Worm (Caenorhabditis elegans) whole organism, early embryonic: ENCODE results near the gene C38C10.3.
"Not testable (repeated sequence)": the region's sequence is repeated elsewhere in the genome, so short reads cannot be mapped to it uniquely, and the experiment has no call there.

Experiments
- B0310.2 ChIP-seq: sonication (generic microtip); optimal IDR thresholded peaks from 2 replicates; lab custom pipeline; 2016; ENCODE audit warnings: mild to moderate bottlenecking, missing genetic modification characterization, missing compliant biosample characterization
- F13C5.2 ChIP-seq: sonication (generic microtip); optimal IDR thresholded peaks from 2 replicates; lab custom pipeline; 2017; ENCODE audit warnings: mild to moderate bottlenecking, missing genetic modification characterization, inconsistent platforms, missing compliant biosample characterization
- aly-1 ChIP-seq: sonication (generic microtip); optimal IDR thresholded peaks from 2 replicates; lab custom pipeline; 2016; ENCODE audit warnings: missing genetic modification characterization, missing compliant biosample characterization
- ama-1 ChIP-seq: fragments of 150-350 bp; optimal IDR thresholded peaks from 2 replicates; lab custom pipeline; 2014
- ceh-13 ChIP-seq: fragments of 200-800 bp; sonication (Bioruptor generic); optimal IDR thresholded peaks from 2 replicates; lab custom pipeline; 2018; ENCODE audit warnings: mild to moderate bottlenecking, missing genetic modification characterization, missing compliant biosample characterization
- ceh-36 ChIP-seq: sonication (generic microtip); optimal IDR thresholded peaks from 2 replicates; lab custom pipeline; 2016; ENCODE audit warnings: missing genetic modification characterization, inconsistent platforms, missing compliant biosample characterization
- ets-7 ChIP-seq: sonication (generic microtip); optimal IDR thresholded peaks from 2 replicates; lab custom pipeline; 2016; ENCODE audit warnings: missing genotype, missing genetic modification characterization, missing compliant biosample characterization
- flt-1 ChIP-seq: fragments of 200-800 bp; sonication (Bioruptor generic); IDR thresholded peaks from 2 replicates; pipeline ENCODE4 v1.3.6; 2022; ENCODE audit warnings: missing genetic modification characterization, missing compliant biosample characterization
- hmbx-1 ChIP-seq: sonication (generic microtip); optimal IDR thresholded peaks from 2 replicates; lab custom pipeline; 2016; ENCODE audit warnings: mild to moderate bottlenecking, missing genetic modification characterization, missing compliant biosample characterization
- hnd-1 ChIP-seq: sonication (generic microtip); optimal IDR thresholded peaks from 2 replicates; lab custom pipeline; 2016; ENCODE audit warnings: missing genetic modification characterization, missing compliant biosample characterization
- pes-1 ChIP-seq: fragments of 200-800 bp; sonication (Bioruptor generic); IDR thresholded peaks from 2 replicates; pipeline ENCODE4 v1.3.6; 2022; ENCODE audit warnings: missing genetic modification reagents, missing genetic modification characterization, missing compliant biosample characterization
- sea-1 ChIP-seq: fragments of 200-800 bp; sonication (Bioruptor generic); conservative IDR thresholded peaks from 2 replicates; pipeline ENCODE4 v1.3.6; 2022; ENCODE audit warnings: missing genetic modification characterization, missing compliant biosample characterization
- tbx-11 ChIP-seq: fragments of 200-800 bp; sonication (Bioruptor generic); IDR thresholded peaks from 2 replicates; pipeline ENCODE4 v1.3.6; 2022; ENCODE audit warnings: missing genetic modification characterization, missing compliant biosample characterization
- tbx-37 ChIP-seq: fragments of 200-800 bp; sonication (Bioruptor generic); conservative IDR thresholded peaks from 2 replicates; pipeline ENCODE4 v1.3.6; 2022; ENCODE audit warnings: missing genetic modification reagents, missing genetic modification characterization, missing compliant biosample characterization

- TF ChIP-seq tbx-37; B0310.2; aly-1 (tag; lab: Kevin White, UChicago); ama-1; flt-1 (GFP tag; lab: Robert Waterston, UW); tbx-11 (GFP tag; lab: Robert Waterston, UW); ets-7 (tag; lab: Kevin White, UChicago); sea-1 (GFP tag; lab: Robert Waterston, UW); hnd-1 (tag; lab: Kevin White, UChicago); hmbx-1 (tag; lab: Kevin White, UChicago); F13C5.2 (tag; lab: Kevin White, UChicago); ceh-36 (tag; lab: Kevin White, UChicago); ceh-13; pes-1: not testable (repeated sequence)
These were observed 34.8 kb upstream of the C38C10.3 start, which contains the start of gene T26G10.4 for ce11 chrIII:9420231-9420630.
